Fruit fly (Drosophila melanogaster) whole organism, embryonic: ENCODE data around the gene CG31612.

Experiments
- Awh ChIP-seq: fragments of 200-800 bp; sonication (Bioruptor generic); IDR thresholded peaks from 2 replicates; pipeline ENCODE4, ENCODE4 v1.3.6; 2022; ENCODE audit warnings: missing biosample characterization, missing genetic modification characterization
- BtbVII ChIP-seq: fragments of 200-800 bp; sonication (Bioruptor generic); optimal IDR thresholded peaks from 3 replicates; lab custom pipeline; 2017; ENCODE audit warnings: missing biosample characterization, mild to moderate bottlenecking, missing genetic modification characterization
- Bteb2 ChIP-seq: fragments of 200-800 bp; sonication (Bioruptor generic); optimal IDR thresholded peaks from 2 replicates; lab custom pipeline; 2016; ENCODE audit warnings: missing biosample characterization, missing genetic modification characterization
- CG10565 ChIP-seq: fragments of 200-800 bp; sonication (Bioruptor generic); optimal IDR thresholded peaks from 3 replicates; lab custom pipeline; 2016; ENCODE audit warnings: missing biosample characterization, mild to moderate bottlenecking, missing genetic modification characterization
- CG11695 ChIP-seq: fragments of 200-800 bp; sonication (Bioruptor generic); IDR thresholded peaks from 3 replicates; pipeline ENCODE4 v1.3.6; 2022; ENCODE audit warnings: missing biosample characterization, missing genetic modification characterization
- CG12071 ChIP-seq: fragments of 200-800 bp; sonication (Bioruptor generic); optimal IDR thresholded peaks from 3 replicates; lab custom pipeline; 2018; ENCODE audit warnings: missing biosample characterization, mild to moderate bottlenecking, missing genetic modification characterization
- CG12391 ChIP-seq: fragments of 200-800 bp; sonication (Bioruptor generic); optimal IDR thresholded peaks from 3 replicates; lab custom pipeline; 2018; ENCODE audit warnings: missing biosample characterization, mild to moderate bottlenecking, missing genetic modification characterization, moderate library complexity
- CG13624 ChIP-seq: fragments of 200-800 bp; sonication (Bioruptor generic); optimal IDR thresholded peaks from 2 replicates; lab custom pipeline; 2016; ENCODE audit warnings: missing biosample characterization, missing genetic modification characterization
- CG13894 ChIP-seq: fragments of 200-800 bp; sonication (Bioruptor generic); optimal IDR thresholded peaks from 3 replicates; lab custom pipeline; 2018; ENCODE audit warnings: missing biosample characterization, mild to moderate bottlenecking, missing genetic modification characterization, moderate library complexity
- CG17186 ChIP-seq: fragments of 200-800 bp; sonication (Bioruptor generic); optimal IDR thresholded peaks from 3 replicates; lab custom pipeline; 2017; ENCODE audit warnings: missing biosample characterization, missing genetic modification reagents, missing genetic modification characterization
- CG17361 ChIP-seq: fragments of 200-800 bp; sonication (Bioruptor generic); IDR thresholded peaks from 3 replicates; pipeline ENCODE4 v1.3.6; 2022; ENCODE audit warnings: missing biosample characterization, missing genetic modification characterization
- CG18476 ChIP-seq: fragments of 200-800 bp; sonication (Bioruptor generic); optimal IDR thresholded peaks from 2 replicates; lab custom pipeline; 2016; ENCODE audit warnings: missing biosample characterization, mild to moderate bottlenecking, missing genetic modification characterization
- CG18764 ChIP-seq: fragments of 200-800 bp; sonication (Bioruptor generic); optimal IDR thresholded peaks from 3 replicates; lab custom pipeline; 2016; ENCODE audit warnings: missing biosample characterization, missing genetic modification characterization
- CG2678 ChIP-seq: fragments of 200-800 bp; sonication (Bioruptor generic); optimal IDR thresholded peaks from 3 replicates; lab custom pipeline; 2019; ENCODE audit warnings: missing biosample characterization, mild to moderate bottlenecking, missing genetic modification characterization, moderate library complexity
- CG42726 ChIP-seq: fragments of 200-800 bp; sonication (Bioruptor generic); IDR thresholded peaks from 2 replicates; pipeline ENCODE4 v1.3.6; 2022; ENCODE audit warnings: missing biosample characterization, missing genetic modification characterization; ENCODE audit not compliant: partially characterized antibody
- CG43689 ChIP-seq: fragments of 200-800 bp; sonication (Bioruptor generic); IDR thresholded peaks from 2 replicates; pipeline ENCODE4 v1.3.6; 2022; ENCODE audit warnings: missing biosample characterization, missing genetic modification characterization
- CG7357 ChIP-seq: fragments of 200-800 bp; sonication (Bioruptor generic); IDR thresholded peaks from 3 replicates; pipeline ENCODE4 v1.3.6; 2022; ENCODE audit warnings: missing biosample characterization, missing genetic modification characterization
- CG8359 ChIP-seq: fragments of 200-800 bp; sonication (Bioruptor generic); optimal IDR thresholded peaks from 2 replicates; lab custom pipeline; 2017; ENCODE audit warnings: missing biosample characterization, mild to moderate bottlenecking, missing genetic modification characterization, borderline replicate concordance
- CG8924 ChIP-seq: fragments of 200-800 bp; optimal IDR thresholded peaks from 3 replicates; lab custom pipeline; 2019; ENCODE audit warnings: missing biosample characterization, mild to moderate bottlenecking, missing genetic modification characterization, moderate library complexity
- CG9876 ChIP-seq: fragments of 200-800 bp; sonication (Bioruptor generic); optimal IDR thresholded peaks from 2 replicates; lab custom pipeline; 2016; ENCODE audit warnings: missing biosample characterization, missing genetic modification characterization
- CG9932 ChIP-seq: fragments of 200-800 bp; sonication (Bioruptor generic); IDR thresholded peaks from 2 replicates; pipeline ENCODE4 v1.3.6; 2022; ENCODE audit warnings: missing biosample characterization, missing genetic modification characterization
- Hand ChIP-seq: fragments of 200-800 bp; sonication (Bioruptor generic); optimal IDR thresholded peaks from 2 replicates; lab custom pipeline; 2017; ENCODE audit warnings: mild to moderate bottlenecking, missing biosample characterization, missing genetic modification reagents, missing genetic modification characterization
- Hr39 ChIP-seq: fragments of >200 bp; optimal IDR thresholded peaks from 2 replicates; lab custom pipeline; 2017
- Jarid2 ChIP-seq: fragments of 200-800 bp; sonication (Bioruptor generic); optimal IDR thresholded peaks from 3 replicates; lab custom pipeline; 2017; ENCODE audit warnings: mild to moderate bottlenecking, missing biosample characterization, missing genetic modification reagents, missing genetic modification characterization
- MESR4 ChIP-seq: fragments of 200-800 bp; sonication (Bioruptor generic); optimal IDR thresholded peaks from 2 replicates; lab custom pipeline; 2018; ENCODE audit warnings: missing biosample characterization, mild to moderate bottlenecking, missing genetic modification characterization, moderate library complexity
- Meics ChIP-seq: fragments of 200-800 bp; sonication (Bioruptor generic); optimal IDR thresholded peaks from 2 replicates; lab custom pipeline; 2017; ENCODE audit warnings: missing biosample characterization, mild to moderate bottlenecking, missing genetic modification characterization
- Myb ChIP-seq: fragments of 200-800 bp; sonication (Bioruptor generic); optimal IDR thresholded peaks from 2 replicates; lab custom pipeline; 2016; ENCODE audit warnings: missing biosample characterization, missing genetic modification characterization
- NC2β ChIP-seq: fragments of 200-800 bp; sonication (Bioruptor generic); optimal IDR thresholded peaks from 2 replicates; lab custom pipeline; 2016; ENCODE audit warnings: missing biosample characterization, missing genetic modification characterization
- NFAT ChIP-seq: fragments of 200-800 bp; sonication (Bioruptor generic); IDR thresholded peaks from 2 replicates; pipeline ENCODE4 v1.3.6; 2022; ENCODE audit warnings: missing biosample characterization, missing genetic modification characterization
- Ptx1 ChIP-seq: fragments of 200-800 bp; sonication (Bioruptor generic); IDR thresholded peaks from 2 replicates; pipeline ENCODE4 v1.3.6; 2022; ENCODE audit warnings: missing biosample characterization, missing genetic modification characterization
- Rx ChIP-seq: fragments of 200-800 bp; sonication (Bioruptor generic); IDR thresholded peaks from 2 replicates; pipeline ENCODE4 v1.3.6; 2022; ENCODE audit warnings: missing biosample characterization, missing genetic modification characterization
- Spps ChIP-seq: fragments of 200-800 bp; sonication (Bioruptor generic); optimal IDR thresholded peaks from 2 replicates; lab custom pipeline; 2018; ENCODE audit warnings: missing biosample characterization, mild to moderate bottlenecking, missing genetic modification characterization
- TFAM ChIP-seq: fragments of 200-800 bp; sonication (Bioruptor generic); optimal IDR thresholded peaks from 2 replicates; lab custom pipeline; 2017; ENCODE audit warnings: missing biosample characterization, missing genetic modification characterization, inconsistent platforms
- Usf ChIP-seq: fragments of 200-800 bp; sonication (Bioruptor generic); optimal IDR thresholded peaks from 2 replicates; lab custom pipeline; 2017; ENCODE audit warnings: missing genotype, missing biosample characterization, missing genetic modification characterization
- cato ChIP-seq: fragments of 200-800 bp; sonication (Bioruptor generic); optimal IDR thresholded peaks from 2 replicates; lab custom pipeline; 2016; ENCODE audit warnings: missing biosample characterization, missing genetic modification characterization, borderline replicate concordance
- chm ChIP-seq: fragments of 200-800 bp; sonication (Bioruptor generic); IDR thresholded peaks from 2 replicates; pipeline ENCODE4 v1.3.6; 2022; ENCODE audit warnings: missing biosample characterization, missing genetic modification characterization
- hkb ChIP-seq, 2 experiments: fragments of 200-800 bp in 1 of 2; fragments of >200 bp in 1 of 2; sonication (Bioruptor generic) in 1 of 2; IDR thresholded peaks in 1 of 2; optimal IDR thresholded peaks in 1 of 2; 2 replicates each; pipeline versions ENCODE4 v1.3.6 to Lab custom; 2017 to 2022; ENCODE audit warnings: missing biosample characterization in 1 of 2, missing genetic modification characterization in 1 of 2
- lola ChIP-seq, 3 experiments: fragments of >200 bp in 2 of 3; fragments of 200-800 bp in 1 of 3; sonication (Bioruptor generic) in 1 of 3; optimal IDR thresholded peaks; 2 replicates each; lab custom pipeline; 2017 to 2019; ENCODE audit warnings: missing biosample characterization in 3 of 3, missing genetic modification characterization in 3 of 3, mild to moderate bottlenecking in 1 of 3, moderate library complexity in 1 of 3
- luna ChIP-seq: fragments of 200-800 bp; sonication (Bioruptor generic); optimal IDR thresholded peaks from 2 replicates; lab custom pipeline; 2016; ENCODE audit warnings: missing biosample characterization, missing genetic modification characterization
- mirr ChIP-seq: fragments of 200-800 bp; sonication (Bioruptor generic); optimal IDR thresholded peaks from 3 replicates; lab custom pipeline; 2018; ENCODE audit warnings: missing biosample characterization, mild to moderate bottlenecking, missing genetic modification characterization
- nerfin-2 ChIP-seq: fragments of 200-800 bp; sonication (Bioruptor generic); IDR thresholded peaks from 2 replicates; pipeline ENCODE4 v1.3.6; 2022; ENCODE audit warnings: missing biosample characterization, missing genetic modification characterization; ENCODE audit not compliant: partially characterized antibody
- onecut ChIP-seq: fragments of 200-800 bp; sonication (Bioruptor generic); IDR thresholded peaks from 2 replicates; pipeline ENCODE4 v1.3.6; 2022; ENCODE audit warnings: missing biosample characterization, missing genetic modification characterization
- pb ChIP-seq: fragments of 200-800 bp; sonication (Bioruptor generic); optimal IDR thresholded peaks from 3 replicates; lab custom pipeline; 2016; ENCODE audit warnings: missing biosample characterization, missing genetic modification characterization
- pho ChIP-seq: fragments of 200-800 bp; sonication (Bioruptor generic); optimal IDR thresholded peaks from 2 replicates; lab custom pipeline; 2016; ENCODE audit warnings: missing biosample characterization, missing genetic modification characterization
- phol ChIP-seq: fragments of 200-800 bp; sonication (Bioruptor generic); optimal IDR thresholded peaks from 3 replicates; lab custom pipeline; 2018; ENCODE audit warnings: missing biosample characterization, mild to moderate bottlenecking, missing genetic modification characterization, moderate library complexity
- tin ChIP-seq: fragments of 200-800 bp; sonication (Bioruptor generic); optimal IDR thresholded peaks from 3 replicates; lab custom pipeline; 2016; ENCODE audit warnings: missing biosample characterization, missing genetic modification characterization
- trem ChIP-seq: fragments of 200-800 bp; optimal IDR thresholded peaks from 3 replicates; lab custom pipeline; 2019; ENCODE audit warnings: missing biosample characterization, mild to moderate bottlenecking, missing genetic modification characterization, moderate library complexity
- vvl ChIP-seq: fragments of 200-800 bp; sonication (Bioruptor generic); IDR thresholded peaks from 2 replicates; pipeline ENCODE4 v1.3.6; 2022; ENCODE audit warnings: missing biosample characterization, missing genetic modification characterization

CG31612 gene

dm6 chr2L:21794547-21795341 is 503 bp downstream of the CG31612 start (continued):
- TF ChIP-seq vvl (GFP tag; lab: Robert Waterston, UW) (peak; percentile 99), cato (peak; percentile 95), mirr (GFP tag; lab: Kevin White, UChicago) (peak; percentile 97), pho (GFP tag; lab: Kevin White, UChicago) (peak; percentile 96), hkb (optimal IDR thresholded peaks at IDR 0.05; lab: Kevin White, UChicago) (no peak), hkb (GFP tag; IDR thresholded peaks at IDR 0.05; lab: Robert Waterston, UW) (peak; percentile 97), Hr39 (lab: Kevin White, UChicago) (no peak), CG42726 (GFP tag; lab: Robert Waterston, UW) (no peak), tin (peak; percentile 97), CG18476 (GFP tag; lab: Kevin White, UChicago) (peak; percentile 96), Hand (GFP tag; lab: Kevin White, UChicago) (peak; percentile 94), CG8924 (peak; percentile 98), chm (GFP tag; lab: Robert Waterston, UW) (peak; percentile 97), TFAM (peak; percentile 88), Ptx1 (GFP tag; lab: Robert Waterston, UW) (peak; percentile 98), CG12071 (GFP tag; lab: Kevin White, UChicago) (peak; percentile 97), onecut (GFP tag; lab: Robert Waterston, UW) (peak; percentile 93), phol (tag; lab: Kevin White, UChicago) (peak; percentile 97), lola (GFP tag; optimal IDR thresholded peaks at IDR 0.05; lab: Kevin White, UChicago) (peak in 1 of 3 experiments; percentile 98), CG17186 (GFP tag; lab: Kevin White, UChicago) (peak; percentile 81), luna (GFP tag; lab: Kevin White, UChicago) (peak; percentile 94), CG12391 (tag; lab: Kevin White, UChicago) (peak; percentile 98), NC2β (GFP tag; lab: Kevin White, UChicago) (peak; percentile 94), CG18764 (peak; percentile 95), NFAT (GFP tag; lab: Robert Waterston, UW) (peak; percentile 96), CG13894 (tag; lab: Kevin White, UChicago) (peak; percentile 96), CG7357 (GFP tag; lab: Robert Waterston, UW) (peak; percentile 92), CG17361 (GFP tag; lab: Robert Waterston, UW) (peak; percentile 99), Meics (GFP tag; lab: Kevin White, UChicago) (peak; percentile 97), BtbVII (peak; percentile 95), Jarid2 (GFP tag; lab: Kevin White, UChicago) (peak; percentile 90), CG10565 (peak; percentile 80), CG13624 (GFP tag; lab: Kevin White, UChicago) (peak; percentile 98), pb (peak; percentile 94), Myb (GFP tag; lab: Kevin White, UChicago) (peak; percentile 79), MESR4 (GFP tag; lab: Kevin White, UChicago) (peak; percentile 57), CG9876 (peak; percentile 93), CG9932 (peak; percentile 98), Bteb2 (GFP tag; lab: Kevin White, UChicago) (peak; percentile 95), CG2678 (tag; lab: Kevin White, UChicago) (peak; percentile 98), CG8359 (GFP tag; lab: Kevin White, UChicago) (peak; percentile 92), Rx (peak; percentile 94), Usf (GFP tag; lab: Kevin White, UChicago) (peak; percentile 97), trem (peak; percentile 95), CG43689 (peak; percentile 89), Spps (tag; lab: Kevin White, UChicago) (peak; percentile 96), Awh (peak; percentile 95), nerfin-2 (GFP tag; lab: Robert Waterston, UW) (no peak), CG11695 (peak; percentile 97)
